Fruit fly (Drosophila melanogaster) whole organism, wandering third instar larva: ENCODE results near the gene CG6865.

Experiments
- Abd-B ChIP-seq: fragments of >200 bp; optimal IDR thresholded peaks from 2 replicates; lab custom pipeline; 2017; ENCODE audit warnings: missing biosample characterization, missing genetic modification characterization
- CG32264 ChIP-seq: fragments of 200-800 bp; sonication (Bioruptor generic); optimal IDR thresholded peaks from 2 replicates; lab custom pipeline; 2016; ENCODE audit warnings: missing biosample characterization, missing genetic modification characterization
- CG9705 ChIP-seq: fragments of 200-800 bp; sonication (Bioruptor generic); optimal IDR thresholded peaks from 2 replicates; lab custom pipeline; 2018; ENCODE audit warnings: missing biosample characterization, mild to moderate bottlenecking, missing genetic modification characterization
- CrebA ChIP-seq: fragments of 200-800 bp; sonication (Bioruptor generic); optimal IDR thresholded peaks from 2 replicates; lab custom pipeline; 2016; ENCODE audit warnings: missing biosample characterization, mild to moderate bottlenecking, missing genetic modification characterization, borderline replicate concordance
- Dfd ChIP-seq: fragments of >200 bp; optimal IDR thresholded peaks from 2 replicates; lab custom pipeline; 2017; ENCODE audit warnings: missing biosample characterization, missing genetic modification characterization
- Dif ChIP-seq: fragments of 200-275, 200-300 bp; sonication (Bioruptor generic); optimal IDR thresholded peaks from 2 replicates; lab custom pipeline; 2018; ENCODE audit warnings: missing biosample characterization, missing genetic modification characterization; ENCODE audit not compliant: partially characterized antibody
- GATAd ChIP-seq: sonication (Bioruptor generic); optimal IDR thresholded peaks from 2 replicates; lab custom pipeline; 2016; ENCODE audit warnings: missing biosample characterization, missing genetic modification characterization
- HLH106 ChIP-seq: fragments of 200-800 bp; optimal IDR thresholded peaks from 3 replicates; lab custom pipeline; 2019; ENCODE audit warnings: missing biosample characterization, mild to moderate bottlenecking, missing genetic modification characterization, moderate library complexity
- Hnf4 ChIP-seq: fragments of 200-800 bp; sonication (Bioruptor generic); optimal IDR thresholded peaks from 2 replicates; lab custom pipeline; 2016; ENCODE audit warnings: missing biosample characterization, mild to moderate bottlenecking, missing genetic modification characterization
- Hr78 ChIP-seq: fragments of >200 bp; optimal IDR thresholded peaks from 2 replicates; lab custom pipeline; 2017; ENCODE audit warnings: missing biosample characterization, missing genetic modification characterization
- Hr83 ChIP-seq: fragments of 200-300 bp; sonication (Bioruptor generic); optimal IDR thresholded peaks from 2 replicates; lab custom pipeline; 2016; ENCODE audit warnings: missing biosample characterization, mild to moderate bottlenecking, missing genetic modification characterization, moderate library complexity; ENCODE audit not compliant: poor library complexity, severe bottlenecking
- Jra ChIP-seq: sonication (Bioruptor generic); optimal IDR thresholded peaks from 2 replicates; lab custom pipeline; 2016; ENCODE audit warnings: missing biosample characterization, missing genetic modification characterization
- Mio ChIP-seq: sonication (Bioruptor generic); optimal IDR thresholded peaks from 2 replicates; lab custom pipeline; 2016; ENCODE audit warnings: missing biosample characterization, missing genetic modification characterization
- Myc ChIP-seq: fragments of >200 bp; optimal IDR thresholded peaks from 2 replicates; lab custom pipeline; 2017
- N ChIP-seq: fragments of >200 bp; optimal IDR thresholded peaks from 2 replicates; lab custom pipeline; 2018; ENCODE audit warnings: missing biosample characterization, missing external identifiers, missing genetic modification characterization
- OdsH ChIP-seq: fragments of 200-800 bp; sonication (Bioruptor generic); optimal IDR thresholded peaks from 2 replicates; lab custom pipeline; 2016; ENCODE audit warnings: missing biosample characterization, mild to moderate bottlenecking, missing genetic modification characterization
- Rel ChIP-seq, 2 experiments: fragments of 200-800 bp; sonication (Bioruptor generic) in 1 of 2; optimal IDR thresholded peaks; 2 replicates in 1 of 2; 3 replicates in 1 of 2; lab custom pipeline; 2016 to 2019; ENCODE audit warnings: mild to moderate bottlenecking in 2 of 2, missing biosample characterization in 2 of 2, missing genetic modification characterization in 2 of 2, moderate library complexity in 1 of 2
- Sp1 ChIP-seq: fragments of 200-800 bp; sonication (Bioruptor generic); optimal IDR thresholded peaks from 3 replicates; lab custom pipeline; 2019; ENCODE audit warnings: missing biosample characterization, mild to moderate bottlenecking, missing genetic modification characterization, moderate library complexity
- Vsx2 ChIP-seq: fragments of 200-300, 225-300 bp; sonication (Bioruptor generic); optimal IDR thresholded peaks from 2 replicates; lab custom pipeline; 2018; ENCODE audit warnings: missing biosample characterization, missing genetic modification characterization; ENCODE audit not compliant: partially characterized antibody
- br ChIP-seq: fragments of 200-800 bp; sonication (Bioruptor generic); optimal IDR thresholded peaks from 2 replicates; lab custom pipeline; 2016; ENCODE audit warnings: missing biosample characterization, missing genetic modification characterization
- brk ChIP-seq: fragments of 200-800 bp; sonication (Bioruptor generic); optimal IDR thresholded peaks from 2 replicates; lab custom pipeline; 2016; ENCODE audit warnings: missing biosample characterization, mild to moderate bottlenecking, missing genetic modification characterization
- dl ChIP-seq, 2 experiments: fragments of 175-275, 200-275 bp in 1 of 2; fragments of 200-275 bp in 1 of 2; sonication (Bioruptor generic); optimal IDR thresholded peaks; lab custom pipeline; 2018; ENCODE audit warnings: mild to moderate bottlenecking in 2 of 2, missing biosample characterization in 2 of 2, missing genetic modification characterization in 2 of 2, moderate library complexity in 2 of 2; ENCODE audit not compliant: partially characterized antibody in 2 of 2, insufficient read depth in 1 of 2
- dmrt93B ChIP-seq: fragments of 200-800 bp; sonication (Bioruptor generic); optimal IDR thresholded peaks from 2 replicates; lab custom pipeline; 2018; ENCODE audit warnings: missing biosample characterization, mild to moderate bottlenecking, missing genetic modification characterization
- dsf ChIP-seq: sonication (Bioruptor generic); optimal IDR thresholded peaks from 2 replicates; lab custom pipeline; 2016; ENCODE audit warnings: missing biosample characterization, missing genetic modification characterization, borderline replicate concordance
- ey ChIP-seq: fragments of 200-800 bp; sonication (Bioruptor generic); optimal IDR thresholded peaks from 2 replicates; lab custom pipeline; 2016; ENCODE audit warnings: missing biosample characterization, missing genetic modification characterization
- foxo ChIP-seq, 2 experiments: fragments of 200-800 bp; sonication (Bioruptor generic); optimal IDR thresholded peaks; 2 replicates in 1 of 2; 3 replicates in 1 of 2; lab custom pipeline; 2016 to 2017; ENCODE audit warnings: missing biosample characterization in 2 of 2, missing genetic modification characterization in 2 of 2
- fru ChIP-seq: fragments of 200-800 bp; sonication (Bioruptor generic); optimal IDR thresholded peaks from 3 replicates; lab custom pipeline; 2016; ENCODE audit warnings: missing biosample characterization, mild to moderate bottlenecking, missing genetic modification characterization
- h ChIP-seq: fragments of 200-800 bp; sonication (Bioruptor generic); optimal IDR thresholded peaks from 3 replicates; lab custom pipeline; 2016; ENCODE audit warnings: missing biosample characterization, mild to moderate bottlenecking, missing genetic modification characterization
- jim ChIP-seq: fragments of 175-275, 200-325 bp; sonication (Bioruptor generic); optimal IDR thresholded peaks from 2 replicates; lab custom pipeline; 2016; ENCODE audit warnings: missing biosample characterization, mild to moderate bottlenecking, missing genetic modification characterization
- lola ChIP-seq: fragments of >200 bp; optimal IDR thresholded peaks from 2 replicates; lab custom pipeline; 2017; ENCODE audit warnings: missing biosample characterization, missing genetic modification characterization
- pan ChIP-seq: fragments of >200 bp; optimal IDR thresholded peaks from 2 replicates; lab custom pipeline; 2017
- psq ChIP-seq: fragments of 200-800 bp; sonication (Bioruptor generic); optimal IDR thresholded peaks from 3 replicates; lab custom pipeline; 2017; ENCODE audit warnings: missing biosample characterization, mild to moderate bottlenecking, missing genetic modification characterization, moderate library complexity
- rgr ChIP-seq: fragments of 200-800 bp; sonication (Bioruptor generic); optimal IDR thresholded peaks from 3 replicates; lab custom pipeline; 2016; ENCODE audit warnings: missing biosample characterization, mild to moderate bottlenecking, missing genetic modification characterization
- sage ChIP-seq: fragments of 200-800 bp; sonication (Bioruptor generic); optimal IDR thresholded peaks from 2 replicates; lab custom pipeline; 2016; ENCODE audit warnings: missing biosample characterization, mild to moderate bottlenecking, missing genetic modification characterization
- sv ChIP-seq: fragments of 200-800 bp; sonication (Bioruptor generic); optimal IDR thresholded peaks from 3 replicates; lab custom pipeline; 2016; ENCODE audit warnings: missing biosample characterization, missing genetic modification characterization
- tai ChIP-seq: sonication (Bioruptor generic); optimal IDR thresholded peaks from 2 replicates; lab custom pipeline; 2016; ENCODE audit warnings: missing biosample characterization, missing genetic modification characterization
- usp ChIP-seq: fragments of >200 bp; optimal IDR thresholded peaks from 2 replicates; lab custom pipeline; 2017; ENCODE audit warnings: missing biosample characterization, missing genetic modification characterization
- woc ChIP-seq: sonication (Bioruptor generic); optimal IDR thresholded peaks from 2 replicates; lab custom pipeline; 2016; ENCODE audit warnings: missing biosample characterization, mild to moderate bottlenecking, missing genetic modification characterization

The CG6865 gene

DNA sequence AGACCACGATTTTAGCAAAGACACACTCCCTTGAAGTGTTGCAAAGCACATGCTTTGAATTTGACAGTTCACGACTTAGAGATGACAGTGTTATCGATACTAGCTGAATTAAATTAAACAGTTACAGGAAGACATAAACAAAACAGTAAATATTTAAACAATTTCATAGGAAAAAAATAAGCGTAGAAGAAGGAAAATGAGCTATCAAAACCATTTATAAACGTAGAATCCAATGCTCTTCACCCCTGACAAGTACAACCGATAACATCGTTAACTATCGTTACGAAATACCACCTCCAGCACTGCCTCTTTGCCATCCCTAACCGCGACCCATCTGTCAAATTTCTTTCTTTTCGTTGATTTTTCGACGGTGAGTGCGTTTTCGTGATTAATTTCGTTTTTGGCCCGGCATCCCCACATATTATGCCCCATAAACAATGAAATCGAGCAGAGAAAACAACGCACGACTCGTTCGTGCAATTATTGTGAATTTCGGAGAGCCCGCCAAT lies 35.4 kb downstream of the CG6865 start, which contains the start of gene RpL26:
Gene RpL26, plus strand, starts transcription at position 106 of the 509 bp plus-strand sequence.
- TF ChIP-seq dl (GFP tag; optimal IDR thresholded peaks at IDR 0.05; lab: Kevin White, UChicago; ENCODE audit: insufficient read depth in 1 of 2, partially characterized antibody in 2 of 2) (no peak), GATAd (GFP tag; lab: Kevin White, UChicago) (no peak), HLH106 (tag; lab: Kevin White, UChicago) (peak; percentile 75), Hr83 (GFP tag; lab: Kevin White, UChicago) (peak; percentile 27), usp (GFP tag; lab: Kevin White, UChicago) (no peak), brk (GFP tag; lab: Kevin White, UChicago) (no peak), CG9705 (GFP tag; lab: Kevin White, UChicago) (peak; percentile 71), Sp1 (peak; percentile 80), N (GFP tag; lab: Kevin White, UChicago) (no peak), h (GFP tag; lab: Kevin White, UChicago) (peak; percentile 72), pan (lab: Kevin White, UChicago) (no peak), fru (peak; percentile 77), Mio (peak; percentile 56), Abd-B (GFP tag; lab: Kevin White, UChicago) (no peak), psq (GFP tag; lab: Kevin White, UChicago) (peak; percentile 57), rgr (GFP tag; lab: Kevin White, UChicago) (peak; percentile 80), dmrt93B (GFP tag; lab: Kevin White, UChicago) (no peak), sv (GFP tag; lab: Kevin White, UChicago) (peak; percentile 75), foxo (GFP tag; optimal IDR thresholded peaks at IDR 0.05; lab: Kevin White, UChicago) (peak in 1 of 2 experiments; percentile 83), dsf (peak; percentile 55), sage (GFP tag; lab: Kevin White, UChicago) (no peak), woc (GFP tag; lab: Kevin White, UChicago) (peak; percentile 84), jim (GFP tag; lab: Kevin White, UChicago) (peak; percentile 47), Myc (lab: Kevin White, UChicago) (peak; percentile 24), Jra (GFP tag; lab: Kevin White, UChicago) (peak; percentile 81), lola (no peak), OdsH (GFP tag; lab: Kevin White, UChicago) (peak; percentile 75), Rel (GFP tag; optimal IDR thresholded peaks at IDR 0.05; lab: Kevin White, UChicago) (no peak), Rel (tag; optimal IDR thresholded peaks at IDR 0.05; lab: Kevin White, UChicago) (peak; percentile 32), ey (GFP tag; lab: Kevin White, UChicago) (peak; percentile 76), Hr78 (no peak), Dif (GFP tag; lab: Kevin White, UChicago) (no peak), Dfd (GFP tag; lab: Kevin White, UChicago) (no peak), Vsx2 (no peak), br (GFP tag; lab: Kevin White, UChicago) (no peak), Hnf4 (GFP tag; lab: Kevin White, UChicago) (peak; percentile 83), CG32264 (peak; percentile 22), CrebA (no peak), tai (no peak)

DNA sequence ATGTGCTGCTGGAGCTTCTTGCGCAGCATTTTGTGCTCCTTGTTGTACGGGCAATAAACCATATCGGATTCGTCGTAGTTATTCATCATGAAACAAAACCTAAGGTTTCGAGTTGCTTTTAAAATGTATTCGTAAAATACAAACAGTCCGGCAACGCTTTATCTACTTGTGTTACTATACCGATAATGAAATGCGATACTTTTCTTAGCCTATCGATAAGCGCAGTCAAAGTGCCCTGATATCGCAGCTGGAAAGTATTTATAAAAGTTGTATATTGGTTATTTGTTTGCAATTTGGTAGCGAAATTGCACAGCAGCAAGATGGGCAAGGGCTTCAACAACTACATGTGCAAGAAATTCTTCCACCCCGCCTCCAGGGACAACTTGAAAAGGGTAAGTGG lies 38.0 kb downstream of the CG6865 start, which contains the start of the genes arx and CG6843:
Gene arx, minus strand, starts transcription at position 144 of the 400 bp plus-strand sequence.
Gene CG6843, plus strand, starts transcription at position 184 of the 400 bp plus-strand sequence.
- peak; percentile 35 for TF ChIP-seq fru
- no peak for TF ChIP-seq Rel (GFP tag; optimal IDR thresholded peaks at IDR 0.05; lab: Kevin White, UChicago)
- TF ChIP-seq Rel (tag; optimal IDR thresholded peaks at IDR 0.05; lab: Kevin White, UChicago) = peak; percentile 91
- no peak for TF ChIP-seq Sp1
- TF ChIP-seq rgr (GFP tag; lab: Kevin White, UChicago) = peak; percentile 22
- no peak for TF ChIP-seq OdsH (GFP tag; lab: Kevin White, UChicago)
- no peak for TF ChIP-seq tai
- TF ChIP-seq Myc (lab: Kevin White, UChicago) = no peak
- no peak for TF ChIP-seq h (GFP tag; lab: Kevin White, UChicago)
- TF ChIP-seq jim (GFP tag; lab: Kevin White, UChicago) = no peak
- peak; percentile 33 for TF ChIP-seq Hr83 (GFP tag; lab: Kevin White, UChicago)
- no peak for TF ChIP-seq lola
- TF ChIP-seq sv (GFP tag; lab: Kevin White, UChicago) = no peak
- no peak for TF ChIP-seq Jra (GFP tag; lab: Kevin White, UChicago)
- TF ChIP-seq psq (GFP tag; lab: Kevin White, UChicago) = peak; percentile 54
- TF ChIP-seq brk (GFP tag; lab: Kevin White, UChicago) = no peak
